Worm (Caenorhabditis elegans) whole organism, L4 larva: ENCODE data around the gene nhr-226.

Source experiments
- arid-1 ChIP-seq: fragments of 200-800 bp; sonication (Bioruptor generic); conservative IDR thresholded peaks from 2 replicates; pipeline ENCODE4 v1.3.6; 2022; ENCODE audit warnings: missing genetic modification reagents, missing genetic modification characterization, missing compliant biosample characterization
- ces-1 ChIP-seq: fragments of 150-350 bp; sonication (generic microtip); optimal IDR thresholded peaks from 4 replicates; lab custom pipeline; 2014; ENCODE audit warnings: missing biosample characterization, missing genetic modification reagents, missing genetic modification characterization
- fos-1 ChIP-seq: fragments of 150-350 bp; optimal IDR thresholded peaks from 2 replicates; lab custom pipeline; 2014; ENCODE audit warnings: missing biosample characterization, missing genetic modification characterization
- lin-15B ChIP-seq: fragments of 150-350 bp; sonication (generic microtip); optimal IDR thresholded peaks from 3 replicates; lab custom pipeline; 2014; ENCODE audit warnings: missing biosample characterization, missing genetic modification characterization
- lsy-2 ChIP-seq, 2 experiments: fragments of 150-350 bp in 1 of 2; sonication (generic microtip) in 1 of 2; optimal IDR thresholded peaks; 2 replicates each; lab custom pipeline; 2014 to 2017; ENCODE audit warnings: missing biosample characterization in 2 of 2, missing genetic modification characterization in 2 of 2
- mdl-1 ChIP-seq, 2 experiments: fragments of 150-350 bp in 1 of 2; sonication (generic microtip) in 1 of 2; optimal IDR thresholded peaks; 2 replicates each; lab custom pipeline; 2014 to 2017; ENCODE audit warnings: missing biosample characterization in 2 of 2, missing genetic modification characterization in 2 of 2
- nhr-77 ChIP-seq: fragments of 150-350 bp; optimal IDR thresholded peaks from 2 replicates; lab custom pipeline; 2014; ENCODE audit warnings: missing biosample characterization, missing genetic modification characterization
- skn-1 ChIP-seq: fragments of 150-350 bp; optimal IDR thresholded peaks from 2 replicates; lab custom pipeline; 2014; ENCODE audit warnings: missing biosample characterization, missing genetic modification characterization
- tag-97 ChIP-seq: fragments of 200-800 bp; sonication (Bioruptor generic); IDR thresholded peaks from 2 replicates; pipeline ENCODE4 v1.3.6; 2022; ENCODE audit warnings: missing genetic modification characterization, missing compliant biosample characterization
- unc-39 ChIP-seq: sonication (generic microtip); optimal IDR thresholded peaks from 2 replicates; lab custom pipeline; 2017; ENCODE audit warnings: missing biosample characterization, missing genetic modification characterization
- unc-62 ChIP-seq, 3 experiments: fragments of 150-350 bp in 1 of 3; sonication (generic microtip); optimal IDR thresholded peaks in 2 of 3; peaks in 1 of 3; 1 replicate in 1 of 3; 2 replicates in 2 of 3; lab custom pipeline; 2014 to 2017; ENCODE audit warnings: missing biosample characterization in 3 of 3, missing genetic modification characterization in 3 of 3, missing genetic modification reagents in 3 of 3, missing genotype in 1 of 3

DNA sequence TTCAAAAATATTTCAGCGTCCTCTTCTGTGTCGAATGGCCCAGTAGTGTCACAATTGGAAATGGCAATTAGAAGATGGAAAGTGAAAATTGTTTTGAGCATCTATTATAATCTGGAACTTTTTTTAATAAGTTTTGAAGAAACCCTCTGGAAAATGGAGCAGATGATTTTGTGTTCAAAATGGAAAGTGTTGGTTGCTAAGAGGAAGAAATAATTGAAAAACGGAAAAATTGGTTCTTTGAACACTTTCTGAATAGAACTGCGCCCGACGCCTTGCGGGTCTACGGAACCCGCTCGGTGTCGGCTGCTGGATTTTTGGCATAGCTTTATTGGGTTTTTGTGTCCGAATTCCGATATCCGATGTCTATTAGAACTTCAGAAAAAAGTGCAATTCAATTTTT lies 41.5 kb downstream of the nhr-226 start, which contains the start of gene irld-28:
- TF ChIP-seq lin-15B (no peak), ces-1 (GFP tag; lab: Kevin White, UChicago) (no peak), unc-62 (GFP tag; optimal IDR thresholded peaks at IDR 0.05 in 1 of 2; lab: Kevin White, UChicago) (no peak), unc-62 (tag; optimal IDR thresholded peaks at IDR 0.05; lab: Kevin White, UChicago) (no peak), skn-1 (tag; lab: Kevin White, UChicago) (no peak), mdl-1 (tag; optimal IDR thresholded peaks at IDR 0.05; lab: Kevin White, UChicago) (no peak), fos-1 (tag; lab: Kevin White, UChicago) (no peak), arid-1 (GFP tag; lab: Robert Waterston, UW) (no peak), lsy-2 (tag; optimal IDR thresholded peaks at IDR 0.05; lab: Kevin White, UChicago) (no peak), nhr-77 (tag; lab: Kevin White, UChicago) (no peak), unc-39 (no peak), tag-97 (no peak)
